Fruit fly (Drosophila melanogaster): Measurements from ENCODE around the gene CG15435.

DNA sequence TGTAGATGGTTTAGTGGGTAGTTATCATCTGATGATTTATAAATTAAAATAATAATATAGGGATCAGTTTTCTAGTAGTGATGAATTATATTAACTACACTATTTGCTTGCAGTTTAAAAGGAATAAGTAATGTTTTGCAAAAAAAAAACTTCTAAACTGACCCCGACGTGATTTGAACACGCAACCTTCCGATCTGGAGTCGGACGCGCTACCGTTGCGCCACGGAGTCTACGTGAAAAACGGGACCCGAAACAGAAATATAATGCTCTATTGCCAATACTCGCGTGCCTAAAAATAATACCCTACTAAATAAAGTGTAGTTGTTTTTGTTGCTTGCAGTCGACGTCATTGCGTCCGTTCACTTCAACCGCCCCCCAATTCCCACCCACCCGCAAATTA lies 40.7 kb upstream of the CG15435 start:
- TF ChIP-seq CG34367 (tag; optimal IDR thresholded peaks at IDR 0.05) = no peak
- TF ChIP-seq Pif1A (GFP tag; optimal IDR thresholded peaks at IDR 0.05) = no peak
- TF ChIP-seq Ets98B (GFP tag; IDR thresholded peaks at IDR 0.05) = no peak
- no peak for TF ChIP-seq rn (GFP tag; IDR thresholded peaks at IDR 0.05)
- TF ChIP-seq EcR (GFP tag; optimal IDR thresholded peaks at IDR 0.05) = no peak
- no peak for TF ChIP-seq CG8159 (tag; optimal IDR thresholded peaks at IDR 0.05)
- no peak for TF ChIP-seq CG14655 (GFP tag; optimal IDR thresholded peaks at IDR 0.05)
